Fruit fly (Drosophila melanogaster) whole organism, embryonic: ENCODE data around the gene Kal1.

Experiments used
- Asciz ChIP-seq: fragments of 200-800 bp; sonication (Bioruptor generic); optimal IDR thresholded peaks from 2 replicates; lab custom pipeline; 2017; ENCODE audit warnings: missing biosample characterization, mild to moderate bottlenecking, missing genetic modification characterization, missing genetic modification reagents
- Awh ChIP-seq: fragments of 200-800 bp; sonication (Bioruptor generic); IDR thresholded peaks from 2 replicates; pipeline ENCODE4, ENCODE4 v1.3.6; 2022; ENCODE audit warnings: missing biosample characterization, missing genetic modification characterization
- B-H1 ChIP-seq: fragments of 200-800 bp; sonication (Bioruptor generic); IDR thresholded peaks from 3 replicates; pipeline ENCODE4 v1.3.6; 2022; ENCODE audit warnings: missing biosample characterization, missing genetic modification characterization
- CG10979 ChIP-seq: fragments of 200-800 bp; sonication (Bioruptor generic); optimal IDR thresholded peaks from 2 replicates; lab custom pipeline; 2018; ENCODE audit warnings: missing biosample characterization, mild to moderate bottlenecking, missing genetic modification characterization, moderate library complexity
- CG11093 ChIP-seq: fragments of 200-800 bp; sonication (Bioruptor generic); IDR thresholded peaks from 3 replicates; pipeline ENCODE4 v1.3.6; 2022; ENCODE audit warnings: missing biosample characterization, missing genetic modification characterization
- CG12236 ChIP-seq: fragments of 200-800 bp; sonication (Bioruptor generic); optimal IDR thresholded peaks from 2 replicates; lab custom pipeline; 2016; ENCODE audit warnings: missing biosample characterization, missing genetic modification characterization
- CG17359 ChIP-seq: fragments of 200-800 bp; sonication (Bioruptor generic); optimal IDR thresholded peaks from 3 replicates; lab custom pipeline; 2018; ENCODE audit warnings: missing biosample characterization, mild to moderate bottlenecking, missing genetic modification characterization, moderate library complexity
- CG18011 ChIP-seq: fragments of 200-800 bp; sonication (Bioruptor generic); optimal IDR thresholded peaks from 2 replicates; lab custom pipeline; 2017; ENCODE audit warnings: missing biosample characterization, missing genetic modification characterization, mild to moderate bottlenecking, moderate library complexity, missing genotype
- CG2129 ChIP-seq: fragments of 200-800 bp; sonication (Bioruptor generic); IDR thresholded peaks from 2 replicates; pipeline ENCODE4 v1.3.6; 2022; ENCODE audit warnings: missing biosample characterization, missing genetic modification characterization; ENCODE audit not compliant: partially characterized antibody
- CG2889 ChIP-seq: fragments of 200-800 bp; sonication (Bioruptor generic); IDR thresholded peaks from 3 replicates; pipeline ENCODE4 v1.3.6; 2022; ENCODE audit warnings: missing biosample characterization, missing genetic modification characterization
- CG31224 ChIP-seq: fragments of 200-800 bp; sonication (Bioruptor generic); IDR thresholded peaks from 2 replicates; pipeline ENCODE4 v1.3.6; 2022; ENCODE audit warnings: missing biosample characterization, missing genetic modification characterization
- CG3163 ChIP-seq: fragments of 200-800 bp; sonication (Bioruptor generic); optimal IDR thresholded peaks from 3 replicates; lab custom pipeline; 2016; ENCODE audit warnings: missing biosample characterization, missing genetic modification characterization
- CG34422 ChIP-seq: fragments of 200-800 bp; sonication (Bioruptor generic); IDR thresholded peaks from 3 replicates; pipeline ENCODE4 v1.3.6; 2022; ENCODE audit warnings: missing biosample characterization, missing genetic modification characterization
- CG5180 ChIP-seq: fragments of 200-800 bp; sonication (Bioruptor generic); optimal IDR thresholded peaks from 3 replicates; lab custom pipeline; 2017; ENCODE audit warnings: missing biosample characterization, missing genetic modification characterization, mild to moderate bottlenecking, moderate library complexity, missing genetic modification reagents
- CG6683 ChIP-seq: fragments of 200-800 bp; sonication (Bioruptor generic); optimal IDR thresholded peaks from 2 replicates; lab custom pipeline; 2017; ENCODE audit warnings: missing biosample characterization, mild to moderate bottlenecking, missing genetic modification characterization, missing genetic modification reagents
- CG7928 ChIP-seq: fragments of 200-800 bp; sonication (Bioruptor generic); optimal IDR thresholded peaks from 2 replicates; lab custom pipeline; 2017; ENCODE audit warnings: missing biosample characterization, mild to moderate bottlenecking, missing genetic modification characterization
- CG8089 ChIP-seq: fragments of 200-800 bp; sonication (Bioruptor generic); optimal IDR thresholded peaks from 3 replicates; lab custom pipeline; 2016; ENCODE audit warnings: missing biosample characterization, missing genetic modification characterization
- CG8478 ChIP-seq: fragments of >200 bp; optimal IDR thresholded peaks from 2 replicates; lab custom pipeline; 2018
- CG9215 ChIP-seq: fragments of 200-800 bp; sonication (Bioruptor generic); IDR thresholded peaks from 2 replicates; pipeline ENCODE4 v1.3.6; 2022; ENCODE audit warnings: missing biosample characterization, missing genetic modification characterization
- CoRest ChIP-seq: fragments of 200-800 bp; sonication (Bioruptor generic); optimal IDR thresholded peaks from 3 replicates; lab custom pipeline; 2018; ENCODE audit warnings: missing biosample characterization, mild to moderate bottlenecking, missing genetic modification characterization, moderate library complexity
- Dek ChIP-seq: fragments of 200-800 bp; sonication (Bioruptor generic); optimal IDR thresholded peaks from 3 replicates; lab custom pipeline; 2019; ENCODE audit warnings: missing biosample characterization, mild to moderate bottlenecking, missing genetic modification characterization, moderate library complexity
- Dll ChIP-seq: fragments of 200-800 bp; sonication (Bioruptor generic); IDR thresholded peaks from 4 replicates; pipeline ENCODE4 v1.3.6; 2022; ENCODE audit warnings: missing biosample characterization, missing genetic modification characterization; ENCODE audit not compliant: partially characterized antibody
- Doc2 ChIP-seq: fragments of 200-800 bp; sonication (Bioruptor generic); IDR thresholded peaks from 2 replicates; pipeline ENCODE4 v1.3.6; 2022; ENCODE audit warnings: missing biosample characterization, missing genetic modification characterization
- HLHmδ ChIP-seq: fragments of 200-800 bp; sonication (Bioruptor generic); optimal IDR thresholded peaks from 2 replicates; lab custom pipeline; 2018; ENCODE audit warnings: missing biosample characterization, mild to moderate bottlenecking, missing genetic modification characterization, moderate library complexity
- Hsf ChIP-seq: fragments of 200-800 bp; sonication (Bioruptor generic); optimal IDR thresholded peaks from 3 replicates; lab custom pipeline; 2016; ENCODE audit warnings: missing biosample characterization, missing genetic modification characterization
- Kr ChIP-seq: fragments of 200-800 bp; sonication (Bioruptor generic); optimal IDR thresholded peaks from 2 replicates; lab custom pipeline; 2017; ENCODE audit warnings: missing biosample characterization, mild to moderate bottlenecking, missing genetic modification characterization
- NC2α ChIP-seq: fragments of 200-800 bp; sonication (Bioruptor generic); optimal IDR thresholded peaks from 2 replicates; lab custom pipeline; 2016; ENCODE audit warnings: missing biosample characterization, missing genetic modification characterization
- Nf-YB ChIP-seq: fragments of 200-800 bp; sonication (Bioruptor generic); optimal IDR thresholded peaks from 3 replicates; lab custom pipeline; 2019; ENCODE audit warnings: missing biosample characterization, mild to moderate bottlenecking, missing genetic modification characterization, moderate library complexity
- Side ChIP-seq: fragments of 200-800 bp; sonication (Bioruptor generic); optimal IDR thresholded peaks from 2 replicates; lab custom pipeline; 2016; ENCODE audit warnings: missing biosample characterization, missing genetic modification characterization
- Sox102F ChIP-seq: fragments of 200-800 bp; sonication (Bioruptor generic); optimal IDR thresholded peaks from 2 replicates; lab custom pipeline; 2018; ENCODE audit warnings: missing biosample characterization, mild to moderate bottlenecking, missing genetic modification characterization, moderate library complexity
- cg ChIP-seq: fragments of 200-800 bp; sonication (Bioruptor generic); optimal IDR thresholded peaks from 3 replicates; lab custom pipeline; 2019; ENCODE audit warnings: missing biosample characterization, mild to moderate bottlenecking, missing genetic modification characterization, moderate library complexity
- chn ChIP-seq: fragments of 200-800 bp; sonication (Bioruptor generic); optimal IDR thresholded peaks from 2 replicates; lab custom pipeline; 2016; ENCODE audit warnings: missing biosample characterization, missing genetic modification characterization
- crc ChIP-seq: fragments of 200-800 bp; sonication (Bioruptor generic); optimal IDR thresholded peaks from 2 replicates; lab custom pipeline; 2016; ENCODE audit warnings: missing biosample characterization, missing genetic modification characterization
- crol ChIP-seq: fragments of 200-800 bp; sonication (Bioruptor generic); IDR thresholded peaks from 2 replicates; pipeline ENCODE4 v1.3.6; 2022; ENCODE audit warnings: missing biosample characterization, missing genetic modification characterization
- danr ChIP-seq: fragments of 200-800 bp; sonication (Bioruptor generic); IDR thresholded peaks from 2 replicates; pipeline ENCODE4 v1.3.6; 2022; ENCODE audit warnings: missing biosample characterization, missing genetic modification characterization
- dm ChIP-seq: fragments of 200-800 bp; sonication (Bioruptor generic); optimal IDR thresholded peaks from 3 replicates; lab custom pipeline; 2016; ENCODE audit warnings: missing biosample characterization, missing genetic modification characterization
- esg ChIP-seq: fragments of 200-800 bp; sonication (Bioruptor generic); conservative IDR thresholded peaks from 2 replicates; pipeline ENCODE4 v1.3.6; 2022; ENCODE audit warnings: missing biosample characterization, missing genetic modification characterization
- ewg ChIP-seq: fragments of 200-800 bp; sonication (Bioruptor generic); optimal IDR thresholded peaks from 3 replicates; lab custom pipeline; 2017; ENCODE audit warnings: mild to moderate bottlenecking, missing biosample characterization, missing genetic modification reagents, missing genetic modification characterization
- kah ChIP-seq: fragments of 200-800 bp; sonication (Bioruptor generic); optimal IDR thresholded peaks from 2 replicates; lab custom pipeline; 2018; ENCODE audit warnings: missing biosample characterization, mild to moderate bottlenecking, missing genetic modification characterization
- onecut ChIP-seq: fragments of 200-800 bp; sonication (Bioruptor generic); IDR thresholded peaks from 2 replicates; pipeline ENCODE4 v1.3.6; 2022; ENCODE audit warnings: missing biosample characterization, missing genetic modification characterization
- org-1 ChIP-seq: fragments of 200-800 bp; sonication (Bioruptor generic); optimal IDR thresholded peaks from 2 replicates; lab custom pipeline; 2017; ENCODE audit warnings: missing biosample characterization, missing genetic modification characterization
- sc ChIP-seq, 3 experiments: fragments of >200 bp in 2 of 3; fragments of 200-800 bp in 1 of 3; sonication (Bioruptor generic) in 1 of 3; optimal IDR thresholded peaks; 2 replicates in 2 of 3; 3 replicates in 1 of 3; lab custom pipeline; 2017; ENCODE audit warnings: mild to moderate bottlenecking in 1 of 3, missing biosample characterization in 1 of 3, missing genetic modification characterization in 1 of 3, missing genetic modification reagents in 1 of 3
- schlank ChIP-seq: fragments of 200-800 bp; sonication (Bioruptor generic); optimal IDR thresholded peaks from 2 replicates; lab custom pipeline; 2018; ENCODE audit warnings: missing biosample characterization, mild to moderate bottlenecking, missing genetic modification characterization
- so ChIP-seq: fragments of 200-800 bp; sonication (Bioruptor generic); IDR thresholded peaks from 3 replicates; pipeline ENCODE4 v1.3.6; 2022; ENCODE audit warnings: missing biosample characterization, missing genetic modification characterization
- tin ChIP-seq: fragments of 200-800 bp; sonication (Bioruptor generic); optimal IDR thresholded peaks from 3 replicates; lab custom pipeline; 2016; ENCODE audit warnings: missing biosample characterization, missing genetic modification characterization
- tll ChIP-seq, 2 experiments: fragments of 200-800 bp in 1 of 2; fragments of >200 bp in 1 of 2; sonication (Bioruptor generic) in 1 of 2; optimal IDR thresholded peaks; 2 replicates each; lab custom pipeline; 2017 to 2019; ENCODE audit warnings: missing biosample characterization in 2 of 2, missing genetic modification characterization in 2 of 2, mild to moderate bottlenecking in 1 of 2, moderate library complexity in 1 of 2
- tx ChIP-seq: fragments of 200-800 bp; sonication (Bioruptor generic); optimal IDR thresholded peaks from 2 replicates; lab custom pipeline; 2016; ENCODE audit warnings: missing biosample characterization, missing genetic modification characterization
- zfh2 ChIP-seq: fragments of 200-800 bp; sonication (Bioruptor generic); optimal IDR thresholded peaks from 2 replicates; lab custom pipeline; 2016; ENCODE audit warnings: missing biosample characterization, missing genetic modification characterization

Kal1 gene

dm6 chr3R:24099039-24100026, 41.9 kb upstream of the Kal1 start (continued):
- TF ChIP-seq Dll (no peak), Asciz (GFP tag; lab: Kevin White, UChicago) (peak; percentile 71), schlank (tag; lab: Kevin White, UChicago) (peak; percentile 41), NC2α (GFP tag; lab: Kevin White, UChicago) (peak; percentile 55), CG2889 (peak; percentile 83), CG8478 (lab: Kevin White, UChicago) (no peak), HLHmδ (no peak), CG34422 (peak; percentile 89), CG8089 (peak; percentile 54), CG17359 (peak; percentile 82), CG12236 (GFP tag; lab: Kevin White, UChicago) (peak; percentile 33), chn (GFP tag; lab: Kevin White, UChicago) (peak; percentile 84), CG2129 (no peak), CG3163 (GFP tag; lab: Kevin White, UChicago) (peak; percentile 29), CG10979 (peak; percentile 76), crc (GFP tag; lab: Kevin White, UChicago) (peak; percentile 78), so (GFP tag; lab: Robert Waterston, UW) (peak; percentile 78), tll (GFP tag; optimal IDR thresholded peaks at IDR 0.05; lab: Kevin White, UChicago) (no peak), CG7928 (no peak), ewg (peak; percentile 61), Doc2 (GFP tag; lab: Robert Waterston, UW) (no peak), Sox102F (GFP tag; lab: Kevin White, UChicago) (peak; percentile 85), onecut (GFP tag; lab: Robert Waterston, UW) (peak; percentile 46), CG5180 (GFP tag; lab: Kevin White, UChicago) (no peak), zfh2 (GFP tag; lab: Kevin White, UChicago) (peak; percentile 76), CG9215 (GFP tag; lab: Robert Waterston, UW) (peak; percentile 63), Nf-YB (GFP tag; lab: Kevin White, UChicago) (peak; percentile 32), CG6683 (no peak), CoRest (tag; lab: Kevin White, UChicago) (peak; percentile 77), danr (GFP tag; lab: Robert Waterston, UW) (no peak), org-1 (GFP tag; lab: Kevin White, UChicago) (peak; percentile 36), B-H1 (GFP tag; lab: Robert Waterston, UW) (peak; percentile 85), sc (optimal IDR thresholded peaks at IDR 0.05; lab: Kevin White, UChicago) (no peak), sc (GFP tag; optimal IDR thresholded peaks at IDR 0.05; lab: Kevin White, UChicago) (peak; percentile 60), dm (GFP tag; lab: Kevin White, UChicago) (peak; percentile 58), cg (GFP tag; lab: Kevin White, UChicago) (no peak), tx (GFP tag; lab: Kevin White, UChicago) (peak; percentile 76), Kr (GFP tag; lab: Kevin White, UChicago) (no peak), CG31224 (GFP tag; lab: Robert Waterston, UW) (peak; percentile 45), esg (peak; percentile 77), Side (GFP tag; lab: Kevin White, UChicago) (peak; percentile 69), Hsf (GFP tag; lab: Kevin White, UChicago) (peak; percentile 83), kah (GFP tag; lab: Kevin White, UChicago) (no peak), CG11093 (GFP tag; lab: Robert Waterston, UW) (peak; percentile 56), tin (GFP tag; lab: Kevin White, UChicago) (peak; percentile 81), crol (GFP tag; lab: Robert Waterston, UW) (no peak), CG18011 (GFP tag; lab: Kevin White, UChicago) (peak; percentile 64), Dek (peak; percentile 58), Awh (GFP tag; lab: Robert Waterston, UW) (peak; percentile 70; the same call in 1 of the 2 replicates)
